Worm (Caenorhabditis elegans) whole organism, early embryonic: Measurements from ENCODE around the gene C06G3.8.

Source experiments
- ama-1 ChIP-seq: fragments of 150-350 bp; optimal IDR thresholded peaks from 2 replicates; lab custom pipeline; 2014
- hmbx-1 ChIP-seq: sonication (generic microtip); optimal IDR thresholded peaks from 2 replicates; lab custom pipeline; 2016; ENCODE audit warnings: mild to moderate bottlenecking, missing genetic modification characterization, missing compliant biosample characterization
- hnd-1 ChIP-seq: sonication (generic microtip); optimal IDR thresholded peaks from 2 replicates; lab custom pipeline; 2016; ENCODE audit warnings: missing genetic modification characterization, missing compliant biosample characterization
- pes-1 ChIP-seq: fragments of 200-800 bp; sonication (Bioruptor generic); IDR thresholded peaks from 2 replicates; pipeline ENCODE4 v1.3.6; 2022; ENCODE audit warnings: missing genetic modification reagents, missing genetic modification characterization, missing compliant biosample characterization
- tbx-11 ChIP-seq: fragments of 200-800 bp; sonication (Bioruptor generic); IDR thresholded peaks from 2 replicates; pipeline ENCODE4 v1.3.6; 2022; ENCODE audit warnings: missing genetic modification characterization, missing compliant biosample characterization

DNA sequence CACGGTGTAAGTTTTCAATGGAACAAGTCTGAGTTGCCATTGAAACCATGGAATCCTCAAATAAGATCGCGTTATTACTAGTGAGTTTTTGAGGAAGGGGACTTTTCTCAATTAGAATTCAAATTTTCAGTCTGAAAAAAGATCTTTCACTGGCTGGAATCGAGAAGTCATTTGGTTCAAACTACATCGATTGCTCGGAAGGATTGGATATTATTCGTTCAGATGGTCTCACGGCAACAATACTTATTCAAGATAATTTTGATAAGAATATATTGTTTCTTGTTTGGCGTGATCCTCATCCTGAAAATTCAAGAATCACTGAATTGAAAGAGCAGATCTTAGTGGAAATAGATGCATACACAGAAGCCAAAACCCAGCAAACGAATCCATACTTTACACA is 35.1 kb upstream of the C06G3.8 start:
- TF ChIP-seq ama-1 (lab: Kevin White, UChicago), result no peak
- TF ChIP-seq hnd-1 (tag; lab: Kevin White, UChicago), result no peak
- no peak for TF ChIP-seq tbx-11 (GFP tag; lab: Robert Waterston, UW)
- TF ChIP-seq hmbx-1 (tag; lab: Kevin White, UChicago), result no peak
- TF ChIP-seq pes-1 (GFP tag; lab: Robert Waterston, UW), result no peak
